Worm (Caenorhabditis elegans) whole organism, young adult: Measurements from ENCODE around the gene lrpr-1.
A peak's percentile ranks its signal among the peaks of the same experiment; 100 is the strongest.

Experiments used
- B0019.2 ChIP-seq: fragments of 200-800 bp; sonication (Bioruptor generic); conservative IDR thresholded peaks from 2 replicates; pipeline ENCODE4 v1.3.6; 2022; ENCODE audit warnings: missing genetic modification reagents, missing genetic modification characterization, missing compliant biosample characterization
- F22D6.2 ChIP-seq: sonication (generic microtip); optimal IDR thresholded peaks from 2 replicates; lab custom pipeline; 2016; ENCODE audit warnings: mild to moderate bottlenecking, missing genetic modification characterization, missing compliant biosample characterization
- F23B12.7 ChIP-seq: sonication (generic microtip); optimal IDR thresholded peaks from 2 replicates; lab custom pipeline; 2017; ENCODE audit warnings: missing genetic modification characterization, mild to moderate bottlenecking, missing compliant biosample characterization, antibody characterized with exemption, moderate library complexity; ENCODE audit not compliant: insufficient read depth
- F37B4.10 ChIP-seq: fragments of 200-800 bp; sonication (Bioruptor generic); IDR thresholded peaks from 2 replicates; pipeline ENCODE4 v1.3.6; 2022; ENCODE audit warnings: missing genetic modification characterization, missing compliant biosample characterization
- F39B2.1 ChIP-seq: fragments of 200-800 bp; sonication (Bioruptor generic); IDR thresholded peaks from 2 replicates; pipeline ENCODE4 v1.3.6; 2022; ENCODE audit warnings: missing genetic modification reagents, missing genetic modification characterization, missing compliant biosample characterization
- F52B5.7 ChIP-seq: sonication (generic microtip); optimal IDR thresholded peaks from 2 replicates; lab custom pipeline; 2016; ENCODE audit warnings: mild to moderate bottlenecking, missing genetic modification characterization, missing compliant biosample characterization
- ama-1 ChIP-seq, 3 experiments: fragments of 150-350 bp in 1 of 3; sonication (generic microtip) in 2 of 3; optimal IDR thresholded peaks; 2 replicates each; lab custom pipeline; 2014 to 2018; ENCODE audit warnings: missing biosample characterization in 2 of 3, missing genetic modification characterization in 2 of 3, missing genetic modification reagents in 2 of 3
- attf-3 ChIP-seq: fragments of 200-800 bp; sonication (Bioruptor generic); conservative IDR thresholded peaks from 2 replicates; pipeline ENCODE4 v1.3.6; 2022; ENCODE audit warnings: missing genetic modification reagents, missing genetic modification characterization, missing compliant biosample characterization
- cebp-1 ChIP-seq, 2 experiments: fragments of 200-800 bp in 1 of 2; sonication (Bioruptor generic) in 1 of 2; sonication (generic microtip) in 1 of 2; IDR thresholded peaks in 1 of 2; optimal IDR thresholded peaks in 1 of 2; 2 replicates each; pipeline versions ENCODE4 v1.3.6 to Lab custom; 2017 to 2022; ENCODE audit warnings: missing compliant biosample characterization in 2 of 2, missing genetic modification characterization in 2 of 2, mild to moderate bottlenecking in 1 of 2, missing genetic modification reagents in 1 of 2, moderate library complexity in 1 of 2
- ceh-79 ChIP-seq: sonication (generic microtip); optimal IDR thresholded peaks from 2 replicates; lab custom pipeline; 2017; ENCODE audit warnings: mild to moderate bottlenecking, missing genetic modification characterization, missing compliant biosample characterization
- die-1 ChIP-seq: sonication (generic microtip); optimal IDR thresholded peaks from 2 replicates; lab custom pipeline; 2016; ENCODE audit warnings: missing genotype, mild to moderate bottlenecking, missing genetic modification characterization, missing compliant biosample characterization
- dpl-1 ChIP-seq: fragments of 150-350 bp; optimal IDR thresholded peaks from 2 replicates; lab custom pipeline; 2014; ENCODE audit warnings: missing biosample characterization, missing genetic modification reagents, missing genetic modification characterization
- efl-1 ChIP-seq: fragments of 150-350 bp; optimal IDR thresholded peaks from 2 replicates; lab custom pipeline; 2014; ENCODE audit warnings: missing biosample characterization, missing genetic modification reagents, missing genetic modification characterization
- ets-4 ChIP-seq: fragments of 200-800 bp; sonication (Bioruptor generic); optimal IDR thresholded peaks from 2 replicates; lab custom pipeline; 2018; ENCODE audit warnings: mild to moderate bottlenecking, missing genetic modification characterization, missing compliant biosample characterization
- hlh-12 ChIP-seq: sonication (generic microtip); optimal IDR thresholded peaks from 2 replicates; lab custom pipeline; 2016; ENCODE audit warnings: missing genetic modification characterization, missing compliant biosample characterization
- hmg-20 ChIP-seq: fragments of 200-800 bp; sonication (Bioruptor generic); IDR thresholded peaks from 2 replicates; pipeline ENCODE4 v1.3.6; 2022; ENCODE audit warnings: missing genetic modification reagents, missing genetic modification characterization, missing compliant biosample characterization
- lin-26 ChIP-seq: fragments of 200-800 bp; sonication (Bioruptor generic); IDR thresholded peaks from 2 replicates; pipeline ENCODE4 v1.3.6; 2022; ENCODE audit warnings: missing genetic modification reagents, missing genetic modification characterization, missing compliant biosample characterization
- lin-35 ChIP-seq, 3 experiments: fragments of 150-350 bp in 2 of 3; sonication (generic microtip) in 1 of 3; optimal IDR thresholded peaks; 2 replicates each; lab custom pipeline; 2014 to 2018; ENCODE audit warnings: missing biosample characterization in 3 of 3, missing genetic modification characterization in 3 of 3, missing genetic modification reagents in 3 of 3
- lin-54 ChIP-seq: fragments of 200-800 bp; sonication (Bioruptor generic); optimal IDR thresholded peaks from 2 replicates; lab custom pipeline; 2018; ENCODE audit warnings: mild to moderate bottlenecking, missing genetic modification characterization, missing compliant biosample characterization
- madf-3 ChIP-seq: fragments of 200-800 bp; sonication (Bioruptor generic); IDR thresholded peaks from 2 replicates; pipeline ENCODE4 v1.3.6; 2022; ENCODE audit warnings: missing genetic modification reagents, missing genetic modification characterization, missing compliant biosample characterization
- mel-28 ChIP-seq: sonication (generic microtip); optimal IDR thresholded peaks from 2 replicates; lab custom pipeline; 2016; ENCODE audit warnings: borderline replicate concordance, mild to moderate bottlenecking, missing genetic modification characterization, missing compliant biosample characterization
- nfya-2 ChIP-seq: fragments of 200-800 bp; sonication (Bioruptor generic); IDR thresholded peaks from 2 replicates; pipeline ENCODE4 v1.3.6; 2022; ENCODE audit warnings: missing genetic modification reagents, missing genetic modification characterization, missing compliant biosample characterization
- nhr-120 ChIP-seq: fragments of 200-800 bp; sonication (Bioruptor generic); IDR thresholded peaks from 2 replicates; pipeline ENCODE4 v1.3.6; 2022; ENCODE audit warnings: missing genetic modification characterization, missing compliant biosample characterization
- nhr-80 ChIP-seq: sonication (generic microtip); optimal IDR thresholded peaks from 2 replicates; lab custom pipeline; 2016; ENCODE audit warnings: missing genetic modification characterization, missing compliant biosample characterization
- rec-8 ChIP-seq, 2 experiments: sonication (generic microtip); optimal IDR thresholded peaks; 2 replicates each; lab custom pipeline; 2016; ENCODE audit warnings: mild to moderate bottlenecking in 2 of 2, missing genetic modification characterization in 2 of 2, missing genetic modification reagents in 2 of 2, missing genotype in 2 of 2, missing biosample characterization in 1 of 2, missing compliant biosample characterization in 1 of 2, moderate library complexity in 1 of 2
- repo-1 ChIP-seq: sonication (generic microtip); optimal IDR thresholded peaks from 2 replicates; lab custom pipeline; 2017; ENCODE audit warnings: mild to moderate bottlenecking, missing genetic modification characterization, missing compliant biosample characterization
- rpc-1 ChIP-seq, 2 experiments: fragments of 150-350 bp in 1 of 2; sonication (generic microtip) in 1 of 2; optimal IDR thresholded peaks; 2 replicates each; lab custom pipeline; 2014 to 2018; ENCODE audit warnings: missing biosample characterization in 1 of 2, missing genetic modification characterization in 1 of 2, missing genetic modification reagents in 1 of 2, missing genotype in 1 of 2
- sea-2 ChIP-seq: fragments of 200-800 bp; sonication (Bioruptor generic); IDR thresholded peaks from 2 replicates; pipeline ENCODE4 v1.3.6; 2022; ENCODE audit warnings: missing genetic modification characterization, missing compliant biosample characterization
- snpc-3.4 ChIP-seq: sonication (generic microtip); optimal IDR thresholded peaks from 2 replicates; lab custom pipeline; 2017; ENCODE audit warnings: missing genetic modification characterization, mild to moderate bottlenecking, missing compliant biosample characterization, antibody characterized with exemption, moderate library complexity, missing genotype, missing genetic modification reagents
- unc-130 ChIP-seq: sonication (generic microtip); optimal IDR thresholded peaks from 2 replicates; lab custom pipeline; 2016; ENCODE audit warnings: missing genetic modification reagents, missing genetic modification characterization, missing compliant biosample characterization
- ztf-18 ChIP-seq: sonication (generic microtip); optimal IDR thresholded peaks from 2 replicates; lab custom pipeline; 2016; ENCODE audit warnings: missing genotype, mild to moderate bottlenecking, missing genetic modification characterization, missing compliant biosample characterization

lrpr-1 gene

ce11 chrV:5939503-5940072 is 21.9 kb upstream of the lrpr-1 start, which contains the start of gene syf-3:
Gene syf-3, plus strand, starts transcription at chrV:5940022.
- TF ChIP-seq cebp-1 (GFP tag; IDR thresholded peaks at IDR 0.05; lab: Robert Waterston, UW): no peak
- TF ChIP-seq cebp-1 (tag; optimal IDR thresholded peaks at IDR 0.05; lab: Kevin White, UChicago): no peak
- TF ChIP-seq efl-1: peak; percentile 83
- peak; percentile 55 to 93 (median 77) for TF ChIP-seq lin-35 (GFP tag; optimal IDR thresholded peaks at IDR 0.05; lab: Kevin White, UChicago)
- no peak for TF ChIP-seq F52B5.7 (tag; lab: Kevin White, UChicago)
- TF ChIP-seq dpl-1 (GFP tag; lab: Kevin White, UChicago): peak; percentile 87
- peak; percentile 98 for TF ChIP-seq attf-3 (GFP tag; lab: Robert Waterston, UW)
- TF ChIP-seq lin-54 (GFP tag; lab: Kevin White, UChicago): peak; percentile 96

ce11 chrV:5936691-5937090 is 19.0 kb upstream of the lrpr-1 start, which contains the start of the genes M03F8.5 and M03F8.7:
Gene M03F8.5, minus strand, starts transcription at chrV:5936791.
Gene M03F8.7, plus strand, starts transcription at chrV:5936939.
- no peak for TF ChIP-seq sea-2 (GFP tag; lab: Robert Waterston, UW)
- TF ChIP-seq lin-26: no peak
- no peak for TF ChIP-seq snpc-3.4 (tag; lab: Kevin White, UChicago)
- no peak for TF ChIP-seq rec-8 (tag; optimal IDR thresholded peaks at IDR 0.05; lab: Kevin White, UChicago)
- TF ChIP-seq hmg-20 (GFP tag; lab: Robert Waterston, UW): no peak
- TF ChIP-seq ets-4 (GFP tag; lab: Kevin White, UChicago): no peak
- TF ChIP-seq F23B12.7: no peak
- no peak for TF ChIP-seq F22D6.2
- TF ChIP-seq repo-1 (tag; lab: Kevin White, UChicago): no peak
- no peak for TF ChIP-seq attf-3 (GFP tag; lab: Robert Waterston, UW)
- TF ChIP-seq unc-130 (GFP tag; lab: Kevin White, UChicago): no peak
- TF ChIP-seq ceh-79 (tag; lab: Kevin White, UChicago): no peak
- TF ChIP-seq ama-1 (optimal IDR thresholded peaks at IDR 0.05; lab: Kevin White, UChicago): no peak
- TF ChIP-seq ama-1 (GFP tag; optimal IDR thresholded peaks at IDR 0.05; lab: Kevin White, UChicago): no peak
- TF ChIP-seq mel-28: no peak

ce11 chrV:5930588-5930987 is 12.9 kb upstream of the lrpr-1 start, which contains the start of gene galt-1:
Gene galt-1, plus strand, starts transcription at chrV:5930905.
- TF ChIP-seq rec-8 (tag; optimal IDR thresholded peaks at IDR 0.05; lab: Kevin White, UChicago) (no peak), mel-28 (no peak), nhr-80 (peak; percentile 64), nfya-2 (GFP tag; lab: Robert Waterston, UW) (no peak), F39B2.1 (GFP tag; lab: Robert Waterston, UW) (no peak)

- TF ChIP-seq madf-3: no peak
- TF ChIP-seq ztf-18: no peak
These were observed 10.3 kb upstream of the lrpr-1 start for ce11 chrV:5928006-5928405.

ce11 chrV:5927347-5927746 is 9.7 kb upstream of the lrpr-1 start, which contains the start of gene srsx-17:
Gene srsx-17, plus strand, starts transcription at chrV:5927647.
- TF ChIP-seq nhr-120 (no peak), hlh-12 (tag; lab: Kevin White, UChicago) (no peak), B0019.2 (GFP tag; lab: Robert Waterston, UW) (no peak), die-1 (no peak), F37B4.10 (GFP tag; lab: Robert Waterston, UW) (no peak), mel-28 (no peak), rpc-1 (optimal IDR thresholded peaks at IDR 0.05; lab: Kevin White, UChicago) (no peak), rpc-1 (tag; optimal IDR thresholded peaks at IDR 0.05; lab: Kevin White, UChicago) (no peak)
